Worm (Caenorhabditis elegans): ENCODE results near the gene C01F6.14.

- no peak for TF ChIP-seq grh-1 (GFP tag; IDR thresholded peaks at IDR 0.05)
- TF ChIP-seq lin-39 (tag; optimal IDR thresholded peaks at IDR 0.05): no peak
- TF ChIP-seq ama-1 (optimal IDR thresholded peaks at IDR 0.05): no peak
- TF ChIP-seq mep-1 (tag; optimal IDR thresholded peaks at IDR 0.05): no peak
- no peak for TF ChIP-seq nhr-28 (tag; optimal IDR thresholded peaks at IDR 0.05)
- TF ChIP-seq nhr-77 (tag; optimal IDR thresholded peaks at IDR 0.05): no peak
- no peak for TF ChIP-seq ces-1 (GFP tag; optimal IDR thresholded peaks at IDR 0.05)
- no peak for TF ChIP-seq jun-1 (tag; optimal IDR thresholded peaks at IDR 0.05)
These were observed 5.0 kb downstream of the C01F6.14 start, which contains the start of gene gldi-10 for ce11 chrIV:9098942-9099341.

All from whole organism, L1 larva.